Fruit fly (Drosophila melanogaster) whole organism, embryonic: Measurements from ENCODE around the gene Atg14.
A peak's percentile ranks its signal among the peaks of the same experiment; 100 is the strongest.

ENCODE experiments used
- Atf3 ChIP-seq: fragments of 200-800 bp; sonication (Bioruptor generic); optimal IDR thresholded peaks from 3 replicates; lab custom pipeline; 2016; ENCODE audit warnings: missing biosample characterization, missing genetic modification characterization
- CG12071 ChIP-seq: fragments of 200-800 bp; sonication (Bioruptor generic); optimal IDR thresholded peaks from 3 replicates; lab custom pipeline; 2018; ENCODE audit warnings: missing biosample characterization, mild to moderate bottlenecking, missing genetic modification characterization
- CG12299 ChIP-seq: fragments of 200-800 bp; sonication (Bioruptor generic); optimal IDR thresholded peaks from 2 replicates; lab custom pipeline; 2018; ENCODE audit warnings: missing biosample characterization, mild to moderate bottlenecking, missing genetic modification characterization
- CG12391 ChIP-seq: fragments of 200-800 bp; sonication (Bioruptor generic); optimal IDR thresholded peaks from 3 replicates; lab custom pipeline; 2018; ENCODE audit warnings: missing biosample characterization, mild to moderate bottlenecking, missing genetic modification characterization, moderate library complexity
- CG13296 ChIP-seq: fragments of 200-800 bp; sonication (Bioruptor generic); optimal IDR thresholded peaks from 3 replicates; lab custom pipeline; 2018; ENCODE audit warnings: missing biosample characterization, mild to moderate bottlenecking, missing genetic modification characterization
- CG13775 ChIP-seq: fragments of 200-800 bp; sonication (Bioruptor generic); optimal IDR thresholded peaks from 3 replicates; lab custom pipeline; 2017; ENCODE audit warnings: missing biosample characterization, mild to moderate bottlenecking, missing genetic modification characterization
- CG15479 ChIP-seq: fragments of 200-800 bp; sonication (Bioruptor generic); optimal IDR thresholded peaks from 3 replicates; lab custom pipeline; 2019; ENCODE audit warnings: missing biosample characterization, mild to moderate bottlenecking, missing genetic modification characterization, moderate library complexity
- CG15696 ChIP-seq: fragments of 200-800 bp; sonication (Bioruptor generic); optimal IDR thresholded peaks from 2 replicates; lab custom pipeline; 2019; ENCODE audit warnings: missing biosample characterization, mild to moderate bottlenecking, missing genetic modification characterization, moderate library complexity
- CG1602 ChIP-seq: fragments of 200-800 bp; sonication (Bioruptor generic); optimal IDR thresholded peaks from 3 replicates; lab custom pipeline; 2016; ENCODE audit warnings: missing biosample characterization, missing genetic modification characterization
- CG17361 ChIP-seq: fragments of 200-800 bp; sonication (Bioruptor generic); IDR thresholded peaks from 3 replicates; pipeline ENCODE4 v1.3.6; 2022; ENCODE audit warnings: missing biosample characterization, missing genetic modification characterization
- CG32767 ChIP-seq: fragments of 200-800 bp; sonication (Bioruptor generic); IDR thresholded peaks from 2 replicates; pipeline ENCODE4 v1.3.6; 2022; ENCODE audit warnings: missing biosample characterization, missing genetic modification characterization
- CG34376 ChIP-seq: fragments of 200-800 bp; sonication (Bioruptor generic); optimal IDR thresholded peaks from 2 replicates; lab custom pipeline; 2018; ENCODE audit warnings: missing biosample characterization, mild to moderate bottlenecking, missing genetic modification characterization
- CG42726 ChIP-seq: fragments of 200-800 bp; sonication (Bioruptor generic); IDR thresholded peaks from 2 replicates; pipeline ENCODE4 v1.3.6; 2022; ENCODE audit warnings: missing biosample characterization, missing genetic modification characterization; ENCODE audit not compliant: partially characterized antibody
- CG5245 ChIP-seq: fragments of 200-800 bp; sonication (Bioruptor generic); optimal IDR thresholded peaks from 3 replicates; lab custom pipeline; 2016; ENCODE audit warnings: missing biosample characterization, missing genetic modification characterization
- CG6683 ChIP-seq: fragments of 200-800 bp; sonication (Bioruptor generic); optimal IDR thresholded peaks from 2 replicates; lab custom pipeline; 2017; ENCODE audit warnings: missing biosample characterization, mild to moderate bottlenecking, missing genetic modification characterization, missing genetic modification reagents
- CG7271 ChIP-seq: fragments of 200-800 bp; sonication (Bioruptor generic); optimal IDR thresholded peaks from 2 replicates; lab custom pipeline; 2018; ENCODE audit warnings: missing biosample characterization, mild to moderate bottlenecking, missing genetic modification characterization, moderate library complexity
- CG8388 ChIP-seq: fragments of 200-800 bp; sonication (Bioruptor generic); optimal IDR thresholded peaks from 2 replicates; lab custom pipeline; 2019; ENCODE audit warnings: missing biosample characterization, mild to moderate bottlenecking, missing genetic modification characterization, moderate library complexity
- CTCF ChIP-seq: fragments of 200-800 bp; sonication (Bioruptor generic); optimal IDR thresholded peaks from 2 replicates; lab custom pipeline; 2017; ENCODE audit warnings: missing biosample characterization, mild to moderate bottlenecking, missing genetic modification characterization, moderate library complexity
- Chrac-16 ChIP-seq: fragments of 200-800 bp; sonication (Bioruptor generic); optimal IDR thresholded peaks from 3 replicates; lab custom pipeline; 2016; ENCODE audit warnings: missing biosample characterization, missing genetic modification characterization
- Fer1 ChIP-seq: fragments of 200-800 bp; sonication (Bioruptor generic); optimal IDR thresholded peaks from 2 replicates; lab custom pipeline; 2017; ENCODE audit warnings: missing biosample characterization, mild to moderate bottlenecking, missing genetic modification characterization
- Fer2 ChIP-seq: fragments of 200-800 bp; sonication (Bioruptor generic); optimal IDR thresholded peaks from 2 replicates; lab custom pipeline; 2018; ENCODE audit warnings: missing biosample characterization, mild to moderate bottlenecking, missing genetic modification characterization, moderate library complexity
- HLHmδ ChIP-seq: fragments of 200-800 bp; sonication (Bioruptor generic); optimal IDR thresholded peaks from 2 replicates; lab custom pipeline; 2018; ENCODE audit warnings: missing biosample characterization, mild to moderate bottlenecking, missing genetic modification characterization, moderate library complexity
- Hr3 ChIP-seq: fragments of 200-800 bp; sonication (Bioruptor generic); optimal IDR thresholded peaks from 3 replicates; lab custom pipeline; 2016; ENCODE audit warnings: missing biosample characterization, missing genetic modification characterization
- Hsf ChIP-seq: fragments of 200-800 bp; sonication (Bioruptor generic); optimal IDR thresholded peaks from 3 replicates; lab custom pipeline; 2016; ENCODE audit warnings: missing biosample characterization, missing genetic modification characterization
- Myb ChIP-seq: fragments of 200-800 bp; sonication (Bioruptor generic); optimal IDR thresholded peaks from 2 replicates; lab custom pipeline; 2016; ENCODE audit warnings: missing biosample characterization, missing genetic modification characterization
- Nf-YA ChIP-seq: fragments of 200-800 bp; sonication (Bioruptor generic); IDR thresholded peaks from 2 replicates; pipeline ENCODE4 v1.3.6; 2022; ENCODE audit warnings: missing biosample characterization, missing genetic modification characterization
- Opbp ChIP-seq: fragments of 200-800 bp; sonication (Bioruptor generic); IDR thresholded peaks from 3 replicates; pipeline ENCODE4 v1.3.6; 2022; ENCODE audit warnings: missing biosample characterization, missing genetic modification characterization; ENCODE audit not compliant: partially characterized antibody
- Pdp1 ChIP-seq, 2 experiments: fragments of 200-800 bp; sonication (Bioruptor generic); optimal IDR thresholded peaks; 3 replicates each; lab custom pipeline; 2016; ENCODE audit warnings: missing biosample characterization in 2 of 2, missing genetic modification characterization in 2 of 2, mild to moderate bottlenecking in 1 of 2, moderate library complexity in 1 of 2
- Rfx ChIP-seq: fragments of 200-800 bp; sonication (Bioruptor generic); IDR thresholded peaks from 2 replicates; pipeline ENCODE4 v1.3.6; 2022; ENCODE audit warnings: missing biosample characterization, missing genetic modification characterization
- Vsx1 ChIP-seq: fragments of 200-800 bp; sonication (Bioruptor generic); optimal IDR thresholded peaks from 2 replicates; lab custom pipeline; 2017; ENCODE audit warnings: missing biosample characterization, mild to moderate bottlenecking, missing genetic modification characterization, missing genetic modification reagents
- amos ChIP-seq: fragments of 200-800 bp; sonication (Bioruptor generic); IDR thresholded peaks from 2 replicates; pipeline ENCODE4 v1.3.6; 2022; ENCODE audit warnings: missing biosample characterization, missing genetic modification characterization; ENCODE audit not compliant: partially characterized antibody
- dysf ChIP-seq: fragments of 200-800 bp; sonication (Bioruptor generic); IDR thresholded peaks from 3 replicates; pipeline ENCODE4 v1.3.6; 2022; ENCODE audit warnings: missing biosample characterization, missing genetic modification characterization
- fd3F ChIP-seq: fragments of 200-800 bp; sonication (Bioruptor generic); optimal IDR thresholded peaks from 2 replicates; lab custom pipeline; 2018; ENCODE audit warnings: missing biosample characterization, mild to moderate bottlenecking, missing genetic modification characterization, moderate library complexity
- gcm2 ChIP-seq: fragments of 200-800 bp; sonication (Bioruptor generic); optimal IDR thresholded peaks from 2 replicates; lab custom pipeline; 2016; ENCODE audit warnings: missing biosample characterization, missing genetic modification characterization
- gsb ChIP-seq: fragments of 200-800 bp; sonication (Bioruptor generic); IDR thresholded peaks from 2 replicates; pipeline ENCODE4 v1.3.6; 2022; ENCODE audit warnings: missing biosample characterization, missing genetic modification characterization
- jing ChIP-seq: fragments of 200-800 bp; sonication (Bioruptor generic); optimal IDR thresholded peaks from 2 replicates; lab custom pipeline; 2018; ENCODE audit warnings: missing biosample characterization, mild to moderate bottlenecking, missing genetic modification characterization
- ken ChIP-seq: fragments of 200-800 bp; sonication (Bioruptor generic); IDR thresholded peaks from 3 replicates; pipeline ENCODE4 v1.3.6; 2022; ENCODE audit warnings: missing biosample characterization, missing genetic modification characterization
- lmd ChIP-seq: fragments of 200-800 bp; sonication (Bioruptor generic); IDR thresholded peaks from 2 replicates; pipeline ENCODE4 v1.3.6; 2022; ENCODE audit warnings: missing biosample characterization, missing genetic modification characterization
- pan ChIP-seq, 4 experiments: fragments of >200 bp in 3 of 4; fragments of 200-800 bp in 1 of 4; sonication (Bioruptor generic) in 1 of 4; optimal IDR thresholded peaks in 3 of 4; IDR thresholded peaks in 1 of 4; 2 replicates each; pipeline versions ENCODE4 v1.3.6 to Lab custom; 2017 to 2022; ENCODE audit warnings: missing biosample characterization in 2 of 4, missing genetic modification characterization in 2 of 4, mixed read lengths in 1 of 4
- pho ChIP-seq: fragments of 200-800 bp; sonication (Bioruptor generic); optimal IDR thresholded peaks from 2 replicates; lab custom pipeline; 2016; ENCODE audit warnings: missing biosample characterization, missing genetic modification characterization
- prd ChIP-seq, 3 experiments: fragments of >200 bp in 2 of 3; fragments of 200-800 bp in 1 of 3; sonication (Bioruptor generic) in 1 of 3; optimal IDR thresholded peaks in 2 of 3; IDR thresholded peaks in 1 of 3; 2 replicates in 2 of 3; 3 replicates in 1 of 3; pipeline versions ENCODE4 v1.3.6 to Lab custom; 2017 to 2022; ENCODE audit warnings: missing biosample characterization in 1 of 3, missing genetic modification characterization in 1 of 3
- rib ChIP-seq: fragments of 200-800 bp; sonication (Bioruptor generic); IDR thresholded peaks from 2 replicates; pipeline ENCODE4 v1.3.6; 2022; ENCODE audit warnings: missing biosample characterization, missing genetic modification characterization
- salm ChIP-seq: fragments of 200-800 bp; sonication (Bioruptor generic); optimal IDR thresholded peaks from 2 replicates; lab custom pipeline; 2018; ENCODE audit warnings: missing biosample characterization, mild to moderate bottlenecking, missing genetic modification characterization
- seq ChIP-seq: fragments of 200-800 bp; sonication (Bioruptor generic); IDR thresholded peaks from 2 replicates; pipeline ENCODE4 v1.3.6; 2022; ENCODE audit warnings: missing biosample characterization, missing genetic modification characterization
- stc ChIP-seq: fragments of 200-800 bp; sonication (Bioruptor generic); IDR thresholded peaks from 2 replicates; pipeline ENCODE4 v1.3.6; 2022; ENCODE audit warnings: missing biosample characterization, missing genetic modification characterization
- tio ChIP-seq: fragments of 200-800 bp; sonication (Bioruptor generic); optimal IDR thresholded peaks from 2 replicates; lab custom pipeline; 2017; ENCODE audit warnings: missing biosample characterization, missing genetic modification characterization, inconsistent platforms
- yki ChIP-seq: fragments of >200 bp; optimal IDR thresholded peaks from 3 replicates; lab custom pipeline; 2018

Gene Atg14

DNA sequence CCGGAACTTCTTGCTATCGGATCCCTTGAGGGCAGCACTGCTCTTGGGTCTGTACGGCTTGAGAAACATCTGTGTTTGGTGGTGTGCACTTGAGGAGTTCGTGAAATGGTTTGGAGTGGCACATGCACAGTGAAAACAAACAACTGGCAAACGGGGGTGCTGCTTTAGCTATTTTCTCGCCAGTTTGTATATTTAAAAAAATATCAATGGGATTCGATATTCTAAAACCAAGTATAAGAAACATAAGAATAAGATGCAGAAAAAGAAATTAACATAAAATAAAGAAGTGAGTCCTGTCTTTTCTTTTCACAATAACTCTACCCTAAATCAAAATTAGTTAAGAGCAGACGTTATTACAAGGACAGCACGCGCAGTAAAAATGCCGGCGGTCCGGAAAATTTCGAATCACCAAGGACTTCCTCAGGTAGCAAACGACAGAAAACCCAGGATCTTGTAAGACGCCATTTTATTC, 35.5 kb downstream of the Atg14 start, which contains the start of gene eIF2D (continued):
- TF ChIP-seq fd3F (GFP tag; lab: Kevin White, UChicago) (peak; percentile 32), dysf (GFP tag; lab: Robert Waterston, UW) (peak; percentile 66; the same call in 2 of the 3 replicates), CTCF (GFP tag; lab: Kevin White, UChicago) (no peak), ken (GFP tag; lab: Robert Waterston, UW) (0 out of 3 replicates have a peak, but pooled peaks have one; percentile 49), Vsx1 (no peak), CG6683 (GFP tag; lab: Kevin White, UChicago) (peak; percentile 28), prd (optimal IDR thresholded peaks at IDR 0.05; lab: Kevin White, UChicago) (no peak), prd (GFP tag; IDR thresholded peaks at IDR 0.05; lab: Robert Waterston, UW) (peak; percentile 58), CG7271 (peak; percentile 24), Rfx (peak; percentile 76), gsb (no peak), CG12299 (tag; lab: Kevin White, UChicago) (peak; percentile 22), salm (tag; lab: Kevin White, UChicago) (no peak), Fer1 (GFP tag; lab: Kevin White, UChicago) (peak; percentile 68), HLHmδ (GFP tag; lab: Kevin White, UChicago) (no peak), CG1602 (GFP tag; lab: Kevin White, UChicago) (peak; percentile 22), lmd (GFP tag; lab: Robert Waterston, UW) (peak; percentile 40; the same call in 1 of the 2 replicates), CG13775 (GFP tag; lab: Kevin White, UChicago) (peak; percentile 60), Hr3 (GFP tag; lab: Kevin White, UChicago) (peak; percentile 27), CG32767 (GFP tag; lab: Robert Waterston, UW) (peak; percentile 17; the same call in 1 of the 2 replicates), CG13296 (GFP tag; lab: Kevin White, UChicago) (peak; percentile 62), CG15479 (GFP tag; lab: Kevin White, UChicago) (peak; percentile 41), CG15696 (tag; lab: Kevin White, UChicago) (peak; percentile 66), jing (GFP tag; lab: Kevin White, UChicago) (no peak), CG12391 (tag; lab: Kevin White, UChicago) (peak; percentile 71), CG42726 (GFP tag; lab: Robert Waterston, UW) (no peak), amos (no peak), gcm2 (no peak), Nf-YA (GFP tag; lab: Robert Waterston, UW) (no peak), tio (GFP tag; lab: Kevin White, UChicago) (no peak), Hsf (GFP tag; lab: Kevin White, UChicago) (peak; percentile 50), Opbp (GFP tag; lab: Robert Waterston, UW) (no peak), Myb (GFP tag; lab: Kevin White, UChicago) (peak; percentile 44), pan (optimal IDR thresholded peaks at IDR 0.05; lab: Kevin White, UChicago) (no peak), pan (GFP tag; optimal IDR thresholded peaks at IDR 0.05 in 1 of 2, IDR thresholded peaks at IDR 0.05 in 1 of 2) (peak in 1 of 2 experiments; percentile 72), pho (GFP tag; lab: Kevin White, UChicago) (peak; percentile 24), CG34376 (GFP tag; lab: Kevin White, UChicago) (peak; percentile 46), CG12071 (GFP tag; lab: Kevin White, UChicago) (no peak), CG8388 (peak; percentile 45), stc (GFP tag; lab: Robert Waterston, UW) (peak; percentile 45; the same call in 1 of the 2 replicates), CG17361 (GFP tag; lab: Robert Waterston, UW) (peak; percentile 77), Atf3 (no peak), seq (GFP tag; lab: Robert Waterston, UW) (0 out of 2 replicates have a peak, but pooled peaks have one; percentile 42), Chrac-16 (GFP tag; lab: Kevin White, UChicago) (peak; percentile 50), CG5245 (GFP tag; lab: Kevin White, UChicago) (peak; percentile 22), Fer2 (tag; lab: Kevin White, UChicago) (peak; percentile 29), yki (lab: Kevin White, UChicago) (no peak), rib (no peak), Pdp1 (GFP tag; optimal IDR thresholded peaks at IDR 0.05; lab: Kevin White, UChicago) (peak; percentile 29 to 45)
- TF ChIP-seq, all 482 proteins: peak for 244
